Fruit fly (Drosophila melanogaster) whole organism, embryonic: ENCODE results near the gene CG8993.
A peak's percentile ranks its signal among the peaks of the same experiment; 100 is the strongest.

Experiments
- B-H1 ChIP-seq: fragments of 200-800 bp; sonication (Bioruptor generic); IDR thresholded peaks from 3 replicates; pipeline ENCODE4 v1.3.6; 2022; ENCODE audit warnings: missing biosample characterization, missing genetic modification characterization
- BEAF-32 ChIP-seq: fragments of 200-800 bp; sonication (Bioruptor generic); optimal IDR thresholded peaks from 3 replicates; lab custom pipeline; 2017; ENCODE audit warnings: missing biosample characterization, missing genetic modification characterization, mild to moderate bottlenecking, moderate library complexity, missing genetic modification reagents
- Bgb ChIP-seq: fragments of 200-800 bp; sonication (Bioruptor generic); IDR thresholded peaks from 2 replicates; pipeline ENCODE4 v1.3.6; 2022; ENCODE audit warnings: missing biosample characterization, missing genetic modification characterization; ENCODE audit not compliant: partially characterized antibody
- CG10267 ChIP-seq: fragments of 200-800 bp; sonication (Bioruptor generic); optimal IDR thresholded peaks from 2 replicates; lab custom pipeline; 2018; ENCODE audit warnings: missing biosample characterization, mild to moderate bottlenecking, missing genetic modification characterization, moderate library complexity
- CG10462 ChIP-seq: fragments of 200-800 bp; sonication (Bioruptor generic); optimal IDR thresholded peaks from 2 replicates; lab custom pipeline; 2016; ENCODE audit warnings: missing biosample characterization, missing genetic modification characterization
- CG1233 ChIP-seq: fragments of 200-800 bp; sonication (Bioruptor generic); optimal IDR thresholded peaks from 4 replicates; lab custom pipeline; 2018; ENCODE audit warnings: missing biosample characterization, mild to moderate bottlenecking, missing genetic modification characterization
- CG12744 ChIP-seq: fragments of 200-800 bp; sonication (Bioruptor generic); optimal IDR thresholded peaks from 2 replicates; lab custom pipeline; 2016; ENCODE audit warnings: missing biosample characterization, missing genetic modification characterization
- CG13296 ChIP-seq: fragments of 200-800 bp; sonication (Bioruptor generic); optimal IDR thresholded peaks from 3 replicates; lab custom pipeline; 2018; ENCODE audit warnings: missing biosample characterization, mild to moderate bottlenecking, missing genetic modification characterization
- CG14710 ChIP-seq: fragments of 200-800 bp; sonication (Bioruptor generic); optimal IDR thresholded peaks from 3 replicates; lab custom pipeline; 2019; ENCODE audit warnings: missing biosample characterization, mild to moderate bottlenecking, missing genetic modification characterization, moderate library complexity
- CG14860 ChIP-seq: fragments of 200-800 bp; sonication (Bioruptor generic); IDR thresholded peaks from 3 replicates; pipeline ENCODE4 v1.3.6; 2022; ENCODE audit warnings: missing biosample characterization, missing genetic modification characterization; ENCODE audit not compliant: partially characterized antibody
- CG2129 ChIP-seq: fragments of 200-800 bp; sonication (Bioruptor generic); IDR thresholded peaks from 2 replicates; pipeline ENCODE4 v1.3.6; 2022; ENCODE audit warnings: missing biosample characterization, missing genetic modification characterization; ENCODE audit not compliant: partially characterized antibody
- CG2678 ChIP-seq: fragments of 200-800 bp; sonication (Bioruptor generic); optimal IDR thresholded peaks from 3 replicates; lab custom pipeline; 2019; ENCODE audit warnings: missing biosample characterization, mild to moderate bottlenecking, missing genetic modification characterization, moderate library complexity
- CG2712 ChIP-seq: fragments of 200-800 bp; optimal IDR thresholded peaks from 3 replicates; lab custom pipeline; 2019; ENCODE audit warnings: missing biosample characterization, mild to moderate bottlenecking, missing genetic modification characterization, moderate library complexity
- CG31224 ChIP-seq: fragments of 200-800 bp; sonication (Bioruptor generic); IDR thresholded peaks from 2 replicates; pipeline ENCODE4 v1.3.6; 2022; ENCODE audit warnings: missing biosample characterization, missing genetic modification characterization
- CG31441 ChIP-seq: fragments of 200-800 bp; sonication (Bioruptor generic); IDR thresholded peaks from 2 replicates; pipeline ENCODE4 v1.3.6; 2022; ENCODE audit warnings: missing biosample characterization, missing genetic modification characterization
- CG32532 ChIP-seq: fragments of 200-800 bp; sonication (Bioruptor generic); IDR thresholded peaks from 2 replicates; pipeline ENCODE4 v1.3.6; 2022; ENCODE audit warnings: missing biosample characterization, missing genetic modification characterization
- CG34224 ChIP-seq: fragments of 200-800 bp; sonication (Bioruptor generic); IDR thresholded peaks from 3 replicates; pipeline ENCODE4 v1.3.6; 2022; ENCODE audit warnings: missing biosample characterization, missing genetic modification characterization; ENCODE audit not compliant: partially characterized antibody
- CG4328 ChIP-seq: fragments of 200-800 bp; sonication (Bioruptor generic); optimal IDR thresholded peaks from 3 replicates; lab custom pipeline; 2017; ENCODE audit warnings: missing biosample characterization, missing genetic modification reagents, missing genetic modification characterization
- CG4617 ChIP-seq: fragments of 200-800 bp; sonication (Bioruptor generic); optimal IDR thresholded peaks from 3 replicates; lab custom pipeline; 2016; ENCODE audit warnings: missing biosample characterization, missing genetic modification characterization, borderline replicate concordance
- CG6272 ChIP-seq: fragments of 200-800 bp; sonication (Bioruptor generic); IDR thresholded peaks from 2 replicates; pipeline ENCODE4 v1.3.6; 2022; ENCODE audit warnings: missing biosample characterization, missing genetic modification characterization
- CG6683 ChIP-seq: fragments of 200-800 bp; sonication (Bioruptor generic); optimal IDR thresholded peaks from 2 replicates; lab custom pipeline; 2017; ENCODE audit warnings: missing biosample characterization, mild to moderate bottlenecking, missing genetic modification characterization, missing genetic modification reagents
- CG6854 ChIP-seq: fragments of 200-800 bp; sonication (Bioruptor generic); optimal IDR thresholded peaks from 3 replicates; lab custom pipeline; 2017; ENCODE audit warnings: missing biosample characterization, mild to moderate bottlenecking, missing genetic modification characterization
- CTCF ChIP-seq: fragments of 200-800 bp; sonication (Bioruptor generic); optimal IDR thresholded peaks from 2 replicates; lab custom pipeline; 2017; ENCODE audit warnings: missing biosample characterization, mild to moderate bottlenecking, missing genetic modification characterization, moderate library complexity
- Elba2 ChIP-seq: fragments of 200-800 bp; sonication (Bioruptor generic); optimal IDR thresholded peaks from 3 replicates; lab custom pipeline; 2016; ENCODE audit warnings: missing biosample characterization, missing genetic modification characterization
- Ets97D ChIP-seq: fragments of 200-800 bp; sonication (Bioruptor generic); optimal IDR thresholded peaks from 3 replicates; lab custom pipeline; 2016; ENCODE audit warnings: missing biosample characterization, missing genetic modification characterization
- Fer1 ChIP-seq: fragments of 200-800 bp; sonication (Bioruptor generic); optimal IDR thresholded peaks from 2 replicates; lab custom pipeline; 2017; ENCODE audit warnings: missing biosample characterization, mild to moderate bottlenecking, missing genetic modification characterization
- Hand ChIP-seq: fragments of 200-800 bp; sonication (Bioruptor generic); optimal IDR thresholded peaks from 2 replicates; lab custom pipeline; 2017; ENCODE audit warnings: mild to moderate bottlenecking, missing biosample characterization, missing genetic modification reagents, missing genetic modification characterization
- HmgD ChIP-seq: fragments of 200-800 bp; sonication (Bioruptor generic); optimal IDR thresholded peaks from 3 replicates; lab custom pipeline; 2016; ENCODE audit warnings: missing biosample characterization, missing genetic modification characterization
- MESR4 ChIP-seq: fragments of 200-800 bp; sonication (Bioruptor generic); optimal IDR thresholded peaks from 2 replicates; lab custom pipeline; 2018; ENCODE audit warnings: missing biosample characterization, mild to moderate bottlenecking, missing genetic modification characterization, moderate library complexity
- Myb ChIP-seq: fragments of 200-800 bp; sonication (Bioruptor generic); optimal IDR thresholded peaks from 2 replicates; lab custom pipeline; 2016; ENCODE audit warnings: missing biosample characterization, missing genetic modification characterization
- Nf-YB ChIP-seq: fragments of 200-800 bp; sonication (Bioruptor generic); optimal IDR thresholded peaks from 3 replicates; lab custom pipeline; 2019; ENCODE audit warnings: missing biosample characterization, mild to moderate bottlenecking, missing genetic modification characterization, moderate library complexity
- Sin3A ChIP-seq: fragments of >200 bp; optimal IDR thresholded peaks from 2 replicates; lab custom pipeline; 2018
- Sox100B ChIP-seq: fragments of 200-800 bp; sonication (Bioruptor generic); optimal IDR thresholded peaks from 3 replicates; lab custom pipeline; 2018; ENCODE audit warnings: missing biosample characterization, mild to moderate bottlenecking, missing genetic modification characterization
- Vsx1 ChIP-seq: fragments of 200-800 bp; sonication (Bioruptor generic); optimal IDR thresholded peaks from 2 replicates; lab custom pipeline; 2017; ENCODE audit warnings: missing biosample characterization, mild to moderate bottlenecking, missing genetic modification characterization, missing genetic modification reagents
- ara ChIP-seq: fragments of 200-800 bp; sonication (Bioruptor generic); IDR thresholded peaks from 2 replicates; pipeline ENCODE4 v1.3.6; 2022; ENCODE audit warnings: missing biosample characterization, missing genetic modification characterization
- ato ChIP-seq: fragments of 200-800 bp; sonication (Bioruptor generic); IDR thresholded peaks from 2 replicates; pipeline ENCODE4 v1.3.6; 2022; ENCODE audit warnings: missing biosample characterization, missing genetic modification characterization; ENCODE audit not compliant: partially characterized antibody
- bowl ChIP-seq: fragments of 200-800 bp; sonication (Bioruptor generic); IDR thresholded peaks from 2 replicates; pipeline ENCODE4 v1.3.6; 2022; ENCODE audit warnings: missing biosample characterization, missing genetic modification characterization
- bsh ChIP-seq, 2 experiments: fragments of 200-800 bp; sonication (Bioruptor generic); optimal IDR thresholded peaks; 2 replicates each; lab custom pipeline; 2017 to 2018; ENCODE audit warnings: mild to moderate bottlenecking in 2 of 2, missing biosample characterization in 2 of 2, missing genetic modification characterization in 2 of 2, moderate library complexity in 1 of 2
- crol ChIP-seq: fragments of 200-800 bp; sonication (Bioruptor generic); IDR thresholded peaks from 2 replicates; pipeline ENCODE4 v1.3.6; 2022; ENCODE audit warnings: missing biosample characterization, missing genetic modification characterization
- dysf ChIP-seq: fragments of 200-800 bp; sonication (Bioruptor generic); IDR thresholded peaks from 3 replicates; pipeline ENCODE4 v1.3.6; 2022; ENCODE audit warnings: missing biosample characterization, missing genetic modification characterization
- fd3F ChIP-seq: fragments of 200-800 bp; sonication (Bioruptor generic); optimal IDR thresholded peaks from 2 replicates; lab custom pipeline; 2018; ENCODE audit warnings: missing biosample characterization, mild to moderate bottlenecking, missing genetic modification characterization, moderate library complexity
- ftz-f1 ChIP-seq: fragments of 200-800 bp; sonication (Bioruptor generic); optimal IDR thresholded peaks from 2 replicates; lab custom pipeline; 2016; ENCODE audit warnings: missing biosample characterization, missing genetic modification characterization
- gsb ChIP-seq: fragments of 200-800 bp; sonication (Bioruptor generic); IDR thresholded peaks from 2 replicates; pipeline ENCODE4 v1.3.6; 2022; ENCODE audit warnings: missing biosample characterization, missing genetic modification characterization
- inv ChIP-seq: fragments of 200-800 bp; sonication (Bioruptor generic); IDR thresholded peaks from 2 replicates; pipeline ENCODE4 v1.3.6; 2022; ENCODE audit warnings: missing biosample characterization, missing genetic modification characterization; ENCODE audit not compliant: partially characterized antibody
- jumu ChIP-seq: fragments of 200-800 bp; sonication (Bioruptor generic); optimal IDR thresholded peaks from 3 replicates; lab custom pipeline; 2016; ENCODE audit warnings: missing biosample characterization, missing genetic modification characterization
- pb ChIP-seq: fragments of 200-800 bp; sonication (Bioruptor generic); optimal IDR thresholded peaks from 3 replicates; lab custom pipeline; 2016; ENCODE audit warnings: missing biosample characterization, missing genetic modification characterization
- phol ChIP-seq: fragments of 200-800 bp; sonication (Bioruptor generic); optimal IDR thresholded peaks from 3 replicates; lab custom pipeline; 2018; ENCODE audit warnings: missing biosample characterization, mild to moderate bottlenecking, missing genetic modification characterization, moderate library complexity
- sqz ChIP-seq: fragments of 200-800 bp; sonication (Bioruptor generic); optimal IDR thresholded peaks from 3 replicates; lab custom pipeline; 2018; ENCODE audit warnings: missing biosample characterization, mild to moderate bottlenecking, missing genetic modification characterization
- sug ChIP-seq: fragments of 200-800 bp; optimal IDR thresholded peaks from 2 replicates; lab custom pipeline; 2019; ENCODE audit warnings: missing biosample characterization, mild to moderate bottlenecking, missing genetic modification characterization, moderate library complexity
- tgo ChIP-seq: fragments of 200-800 bp; sonication (Bioruptor generic); IDR thresholded peaks from 3 replicates; pipeline ENCODE4 v1.3.6; 2022; ENCODE audit warnings: missing biosample characterization, missing genetic modification characterization
- tna ChIP-seq: fragments of 200-800 bp; sonication (Bioruptor generic); IDR thresholded peaks from 2 replicates; pipeline ENCODE4 v1.3.6; 2022; ENCODE audit warnings: missing biosample characterization, missing genetic modification characterization; ENCODE audit not compliant: partially characterized antibody

The CG8993 gene

dm6 chr3L:2371882-2372281, at the start of gene CG8993, which contains the start of gene CG1317 (continued):
- TF ChIP-seq pb (GFP tag; lab: Kevin White, UChicago) (no peak), bsh (GFP tag; optimal IDR thresholded peaks at IDR 0.05; lab: Kevin White, UChicago) (peak in 1 of 2 experiments; percentile 59), CG34224 (GFP tag; lab: Robert Waterston, UW) (peak; percentile 67), tgo (peak; percentile 57), CG14710 (tag; lab: Kevin White, UChicago) (peak; percentile 100), MESR4 (GFP tag; lab: Kevin White, UChicago) (peak; percentile 28), CG31224 (GFP tag; lab: Robert Waterston, UW) (peak; percentile 54), CG4617 (GFP tag; lab: Kevin White, UChicago) (peak; percentile 81), Myb (no peak), CG12744 (GFP tag; lab: Kevin White, UChicago) (no peak), CG2678 (tag; lab: Kevin White, UChicago) (no peak), bowl (GFP tag; lab: Robert Waterston, UW) (no peak), CG32532 (peak; percentile 35; the same call in 1 of the 2 replicates), Bgb (peak; percentile 57), gsb (GFP tag; lab: Robert Waterston, UW) (no peak), Hand (GFP tag; lab: Kevin White, UChicago) (no peak), fd3F (peak; percentile 1), B-H1 (GFP tag; lab: Robert Waterston, UW) (no peak; the same call in 2 of the 3 replicates), jumu (GFP tag; lab: Kevin White, UChicago) (no peak), CG6854 (GFP tag; lab: Kevin White, UChicago) (no peak), Ets97D (GFP tag; lab: Kevin White, UChicago) (peak; percentile 7), ftz-f1 (GFP tag; lab: Kevin White, UChicago) (no peak), Sin3A (peak; percentile 13), BEAF-32 (GFP tag; lab: Kevin White, UChicago) (peak; percentile 77), CG13296 (GFP tag; lab: Kevin White, UChicago) (peak; percentile 26), CG1233 (GFP tag; lab: Kevin White, UChicago) (no peak), CG6272 (peak; percentile 29; the same call in 1 of the 2 replicates), crol (no peak), Elba2 (GFP tag; lab: Kevin White, UChicago) (no peak), CG2129 (GFP tag; lab: Robert Waterston, UW) (peak; percentile 50), tna (no peak), ato (GFP tag; lab: Robert Waterston, UW) (no peak), Nf-YB (GFP tag; lab: Kevin White, UChicago) (no peak), CG4328 (GFP tag; lab: Kevin White, UChicago) (peak; percentile 20), CG6683 (GFP tag; lab: Kevin White, UChicago) (no peak), ara (GFP tag; lab: Robert Waterston, UW) (no peak), Fer1 (GFP tag; lab: Kevin White, UChicago) (peak; percentile 30), CTCF (GFP tag; lab: Kevin White, UChicago) (no peak), phol (tag; lab: Kevin White, UChicago) (peak; percentile 72), CG14860 (peak; percentile 56; the same call in 2 of the 3 replicates), Sox100B (GFP tag; lab: Kevin White, UChicago) (no peak), CG2712 (tag; lab: Kevin White, UChicago) (peak; percentile 76), Vsx1 (GFP tag; lab: Kevin White, UChicago) (no peak), CG31441 (GFP tag; lab: Robert Waterston, UW) (peak; percentile 68), dysf (GFP tag; lab: Robert Waterston, UW) (peak; percentile 38; the same call in 2 of the 3 replicates), CG10462 (GFP tag; lab: Kevin White, UChicago) (peak; percentile 23), sqz (GFP tag; lab: Kevin White, UChicago) (peak; percentile 34), CG10267 (tag; lab: Kevin White, UChicago) (peak; percentile 75), inv (GFP tag; lab: Robert Waterston, UW) (peak; percentile 57; the same call in 1 of the 2 replicates), HmgD (GFP tag; lab: Kevin White, UChicago) (no peak), sug (no peak)
